Worm (Caenorhabditis elegans): Measurements from ENCODE around the gene mboa-6.

DNA sequence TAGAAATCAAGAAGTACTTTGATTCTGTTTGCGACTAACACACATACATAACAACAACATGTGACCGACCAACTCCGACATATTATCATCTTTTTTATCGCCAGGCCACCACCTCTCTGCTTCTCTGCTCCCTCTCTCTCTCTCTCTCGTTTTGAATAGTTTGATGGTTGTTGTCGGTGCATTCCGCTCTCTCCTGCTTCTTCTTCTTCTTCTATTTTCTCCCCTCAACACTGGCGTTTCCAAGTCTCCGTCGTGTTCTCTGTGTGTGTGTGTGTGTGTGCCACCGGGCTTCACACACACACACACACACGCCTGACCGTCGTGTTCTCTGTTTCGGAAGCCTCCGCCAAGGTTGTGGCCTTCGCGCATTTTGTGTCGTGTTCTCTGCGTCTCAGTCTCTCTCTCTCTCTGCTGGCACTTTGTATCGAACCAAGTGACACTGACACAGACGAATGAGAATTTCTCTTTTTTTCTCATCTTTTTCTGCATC lies 36.7 kb downstream of the mboa-6 start:
- TF ChIP-seq ztf-29 (GFP tag; IDR thresholded peaks at IDR 0.05): peak; percentile 87
- no peak for TF ChIP-seq med-1 (GFP tag; optimal IDR thresholded peaks at IDR 0.05; ENCODE audit: insufficient read depth)
- TF ChIP-seq ztf-23 (GFP tag; IDR thresholded peaks at IDR 0.05): 0 out of 2 replicates have a peak, but pooled peaks have one; percentile 45
- TF ChIP-seq tab-1 (GFP tag; IDR thresholded peaks at IDR 0.05): peak; percentile 14; the same call in 1 of the 2 replicates
- TF ChIP-seq ref-1 (GFP tag; conservative IDR thresholded peaks at IDR 0.05): no peak
- TF ChIP-seq flt-1 (GFP tag; IDR thresholded peaks at IDR 0.05): peak; percentile 75
- peak; percentile 99 for TF ChIP-seq cog-1 (tag; optimal IDR thresholded peaks at IDR 0.05)
- TF ChIP-seq T22C8.4 (GFP tag; IDR thresholded peaks at IDR 0.05): no peak

All from whole organism, midembryonic.